Worm (Caenorhabditis elegans) whole organism, L3 larva: Measurements from ENCODE around the gene gldi-7.

Experiments
- ZK546.5 ChIP-seq: sonication (generic microtip); optimal IDR thresholded peaks from 2 replicates; lab custom pipeline; 2017; ENCODE audit warnings: missing biosample characterization, missing genetic modification characterization
- ama-1 ChIP-seq: fragments of 150-350 bp; optimal IDR thresholded peaks from 2 replicates; lab custom pipeline; 2018
- ceh-16 ChIP-seq: sonication (generic microtip); optimal IDR thresholded peaks from 2 replicates; lab custom pipeline; 2017; ENCODE audit warnings: missing biosample characterization, missing genetic modification characterization
- ceh-28 ChIP-seq: fragments of 150-350 bp; optimal IDR thresholded peaks from 2 replicates; lab custom pipeline; 2014; ENCODE audit warnings: missing biosample characterization, missing genetic modification reagents, missing genetic modification characterization
- ceh-82 ChIP-seq: fragments of 150-350 bp; optimal IDR thresholded peaks from 2 replicates; lab custom pipeline; 2014; ENCODE audit warnings: missing biosample characterization, missing genetic modification characterization
- ceh-9 ChIP-seq: sonication (generic microtip); optimal IDR thresholded peaks from 2 replicates; lab custom pipeline; 2018; ENCODE audit warnings: missing biosample characterization, missing genetic modification characterization
- daf-12 ChIP-seq: fragments of 150-350 bp; optimal IDR thresholded peaks from 2 replicates; lab custom pipeline; 2014; ENCODE audit warnings: missing biosample characterization, missing genetic modification reagents, missing genetic modification characterization
- egl-5 ChIP-seq: fragments of 150-350 bp; optimal IDR thresholded peaks from 2 replicates; lab custom pipeline; 2017; ENCODE audit warnings: missing biosample characterization, missing genetic modification reagents, missing genetic modification characterization, inconsistent platforms
- elt-1 ChIP-seq: fragments of 150-350 bp; optimal IDR thresholded peaks from 2 replicates; lab custom pipeline; 2014; ENCODE audit warnings: missing biosample characterization, missing genetic modification characterization
- elt-2 ChIP-seq: sonication (generic microtip); optimal IDR thresholded peaks from 2 replicates; lab custom pipeline; 2016; ENCODE audit warnings: missing genetic modification reagents, mild to moderate bottlenecking, missing genetic modification characterization, missing compliant biosample characterization
- elt-3 ChIP-seq, 3 experiments: fragments of 150-350 bp in 1 of 3; sonication (generic microtip) in 2 of 3; optimal IDR thresholded peaks; 2 replicates in 2 of 3; 4 replicates in 1 of 3; lab custom pipeline; 2014 to 2017; ENCODE audit warnings: missing biosample characterization in 3 of 3, missing genetic modification characterization in 3 of 3
- eor-1 ChIP-seq, 2 experiments: fragments of 150-350 bp; optimal IDR thresholded peaks; 2 replicates each; lab custom pipeline; 2014 to 2018; ENCODE audit warnings: missing biosample characterization in 2 of 2, missing genetic modification characterization in 2 of 2
- fkh-10 ChIP-seq: sonication (generic microtip); optimal IDR thresholded peaks from 2 replicates; lab custom pipeline; 2017; ENCODE audit warnings: missing biosample characterization, missing genetic modification reagents, missing genetic modification characterization
- fos-1 ChIP-seq: fragments of 150-350 bp; optimal IDR thresholded peaks from 2 replicates; lab custom pipeline; 2014; ENCODE audit warnings: missing biosample characterization, missing genetic modification characterization
- jun-1 ChIP-seq: fragments of 150-350 bp; optimal IDR thresholded peaks from 2 replicates; lab custom pipeline; 2014; ENCODE audit warnings: missing biosample characterization, missing genetic modification reagents, missing genetic modification characterization
- lin-39 ChIP-seq: fragments of 150-350 bp; optimal IDR thresholded peaks from 2 replicates; lab custom pipeline; 2018; ENCODE audit warnings: missing biosample characterization, missing genetic modification reagents, missing genetic modification characterization
- lsy-12 ChIP-seq: sonication (generic microtip); optimal IDR thresholded peaks from 2 replicates; lab custom pipeline; 2016; ENCODE audit warnings: mild to moderate bottlenecking, missing genetic modification characterization, missing compliant biosample characterization
- mml-1 ChIP-seq: fragments of 150-350 bp; sonication (generic microtip); optimal IDR thresholded peaks from 3 replicates; lab custom pipeline; 2014; ENCODE audit warnings: missing biosample characterization, missing genetic modification characterization
- nhr-12 ChIP-seq: fragments of 150-350 bp; optimal IDR thresholded peaks from 2 replicates; lab custom pipeline; 2014; ENCODE audit warnings: missing biosample characterization, missing genetic modification characterization
- nhr-23 ChIP-seq: fragments of 150-350 bp; optimal IDR thresholded peaks from 2 replicates; lab custom pipeline; 2014; ENCODE audit warnings: missing biosample characterization, missing genetic modification reagents, missing genetic modification characterization
- nhr-237 ChIP-seq: fragments of 150-350 bp; optimal IDR thresholded peaks from 2 replicates; lab custom pipeline; 2014; ENCODE audit warnings: missing biosample characterization, missing genetic modification characterization
- nhr-25 ChIP-seq: sonication (generic microtip); optimal IDR thresholded peaks from 2 replicates; lab custom pipeline; 2017; ENCODE audit warnings: missing biosample characterization, missing genetic modification characterization
- nhr-28 ChIP-seq: fragments of 150-350 bp; optimal IDR thresholded peaks from 2 replicates; lab custom pipeline; 2014; ENCODE audit warnings: missing biosample characterization, missing genetic modification characterization
- nhr-43 ChIP-seq: sonication (generic microtip); optimal IDR thresholded peaks from 2 replicates; lab custom pipeline; 2016; ENCODE audit warnings: mild to moderate bottlenecking, missing genetic modification characterization, missing compliant biosample characterization; ENCODE audit not compliant: poor library complexity, severe bottlenecking
- nhr-67 ChIP-seq: fragments of 150-350 bp; optimal IDR thresholded peaks from 2 replicates; lab custom pipeline; 2014; ENCODE audit warnings: missing biosample characterization, missing genetic modification characterization
- nhr-76 ChIP-seq: fragments of 150-350 bp; sonication (generic microtip); optimal IDR thresholded peaks from 5 replicates; lab custom pipeline; 2014; ENCODE audit warnings: missing biosample characterization, missing genetic modification characterization
- pha-4 ChIP-seq: fragments of 150-350 bp; optimal IDR thresholded peaks from 2 replicates; lab custom pipeline; 2014; ENCODE audit warnings: missing biosample characterization, missing genetic modification reagents, missing genetic modification characterization
- pqm-1 ChIP-seq: fragments of 150-350 bp; optimal IDR thresholded peaks from 2 replicates; lab custom pipeline; 2017; ENCODE audit warnings: missing biosample characterization, missing genetic modification characterization, inconsistent platforms
- sea-2 ChIP-seq: fragments of 150-350 bp; sonication (generic microtip); optimal IDR thresholded peaks from 4 replicates; lab custom pipeline; 2014; ENCODE audit warnings: missing biosample characterization, missing genetic modification reagents, missing genetic modification characterization
- skn-1 ChIP-seq: fragments of 150-350 bp; optimal IDR thresholded peaks from 2 replicates; lab custom pipeline; 2014; ENCODE audit warnings: missing biosample characterization, missing genetic modification characterization
- snpc-4 ChIP-seq: fragments of 150-350 bp; optimal IDR thresholded peaks from 2 replicates; lab custom pipeline; 2014; ENCODE audit warnings: missing biosample characterization, missing genetic modification characterization
- tbx-2 ChIP-seq: sonication (generic microtip); optimal IDR thresholded peaks from 2 replicates; lab custom pipeline; 2016; ENCODE audit warnings: mild to moderate bottlenecking, missing genetic modification characterization, missing compliant biosample characterization
- unc-39 ChIP-seq: sonication (generic microtip); optimal IDR thresholded peaks from 4 replicates; lab custom pipeline; 2017; ENCODE audit warnings: missing biosample characterization, missing genetic modification characterization
- unc-62 ChIP-seq: fragments of 150-350 bp; sonication (generic microtip); optimal IDR thresholded peaks from 4 replicates; lab custom pipeline; 2014; ENCODE audit warnings: missing biosample characterization, missing genetic modification reagents, missing genetic modification characterization
- ztf-4 ChIP-seq: fragments of 150-350 bp; optimal IDR thresholded peaks from 2 replicates; lab custom pipeline; 2014; ENCODE audit warnings: missing biosample characterization, missing genetic modification characterization

Gene gldi-7

ce11 chrII:8496184-8496583 lies 34.8 kb downstream of the gldi-7 start:
- TF ChIP-seq lin-39 (tag; lab: Kevin White, UChicago) (peak; percentile 31), egl-5 (peak; percentile 13), nhr-76 (tag; lab: Kevin White, UChicago) (no peak), ztf-4 (tag; lab: Kevin White, UChicago) (no peak), ceh-9 (no peak), tbx-2 (tag; lab: Kevin White, UChicago) (no peak)

- TF ChIP-seq elt-1 (tag; lab: Kevin White, UChicago), result peak; percentile 51
- TF ChIP-seq nhr-28 (tag; lab: Kevin White, UChicago), result no peak
- TF ChIP-seq nhr-67, result no peak
- no peak for TF ChIP-seq sea-2
- no peak for TF ChIP-seq unc-39 (tag; lab: Kevin White, UChicago)
- TF ChIP-seq ceh-82 (tag; lab: Kevin White, UChicago), result no peak
- no peak for TF ChIP-seq eor-1 (tag; optimal IDR thresholded peaks at IDR 0.05; lab: Kevin White, UChicago)
- TF ChIP-seq fos-1 (tag; lab: Kevin White, UChicago), result no peak
- TF ChIP-seq egl-5, result no peak
- peak; percentile 1 for TF ChIP-seq nhr-25 (tag; lab: Kevin White, UChicago)
- TF ChIP-seq elt-3 (tag; optimal IDR thresholded peaks at IDR 0.05; lab: Kevin White, UChicago), result no peak
- TF ChIP-seq ceh-9, result no peak
- TF ChIP-seq ama-1, result no peak
Measured at ce11 chrII:8494228-8494717, 36.7 kb downstream of the gldi-7 start, which contains the start of gene M05D6.9. TSS of gene M05D6.9 (plus strand) at chrII:8494278.

- TF ChIP-seq snpc-4 (tag; lab: Kevin White, UChicago), result no peak
- no peak for TF ChIP-seq lsy-12 (tag; lab: Kevin White, UChicago)
- no peak for TF ChIP-seq nhr-237
- TF ChIP-seq lin-39 (tag; lab: Kevin White, UChicago), result no peak
- TF ChIP-seq ceh-28 (tag; lab: Kevin White, UChicago), result no peak
- TF ChIP-seq ZK546.5 (tag; lab: Kevin White, UChicago), result no peak
- TF ChIP-seq fkh-10 (GFP tag; lab: Kevin White, UChicago), result no peak
- TF ChIP-seq elt-1 (tag; lab: Kevin White, UChicago), result no peak
- TF ChIP-seq ceh-16 (tag; lab: Kevin White, UChicago), result no peak
- no peak for TF ChIP-seq unc-62 (GFP tag; lab: Kevin White, UChicago)
- TF ChIP-seq daf-12, result no peak
Measured at ce11 chrII:8488123-8488522, 42.9 kb downstream of the gldi-7 start.

ce11 chrII:8485603-8486002 lies 45.4 kb downstream of the gldi-7 start, which contains the start of gene gbh-2:
TSS of gene gbh-2 (plus strand) at chrII:8485879.
- TF ChIP-seq elt-3 (tag; optimal IDR thresholded peaks at IDR 0.05; lab: Kevin White, UChicago) (no peak), pha-4 (tag; lab: Kevin White, UChicago) (peak; percentile 11), nhr-12 (no peak), nhr-76 (tag; lab: Kevin White, UChicago) (no peak), jun-1 (tag; lab: Kevin White, UChicago) (peak; percentile 16), pqm-1 (tag; lab: Kevin White, UChicago) (peak; percentile 95), mml-1 (tag; lab: Kevin White, UChicago) (no peak), elt-2 (tag; lab: Kevin White, UChicago) (peak; percentile 93), fos-1 (tag; lab: Kevin White, UChicago) (no peak), ztf-4 (tag; lab: Kevin White, UChicago) (peak; percentile 48), fkh-10 (GFP tag; lab: Kevin White, UChicago) (no peak), nhr-25 (tag; lab: Kevin White, UChicago) (peak; percentile 63), snpc-4 (tag; lab: Kevin White, UChicago) (peak; percentile 9), ama-1 (no peak), sea-2 (no peak), nhr-43 (tag; lab: Kevin White, UChicago) (peak; percentile 46), nhr-23 (tag; lab: Kevin White, UChicago) (peak; percentile 42), skn-1 (tag; lab: Kevin White, UChicago) (peak; percentile 67)
- TF ChIP-seq, all 47 proteins: peak for 10
